Worm (Caenorhabditis elegans) whole organism, L4/young adult: Measurements from ENCODE around the gene F53F4.1.

Experiments
- W03F9.2 ChIP-seq: fragments of 150-350 bp; optimal IDR thresholded peaks from 2 replicates; lab custom pipeline; 2014; ENCODE audit warnings: missing biosample characterization, missing genetic modification characterization
- dao-5 ChIP-seq: sonication (generic microtip); optimal IDR thresholded peaks from 2 replicates; lab custom pipeline; 2016; ENCODE audit warnings: missing genotype, missing genetic modification characterization, moderate library complexity, missing compliant biosample characterization
- him-1 ChIP-seq: sonication (generic microtip); optimal IDR thresholded peaks from 2 replicates; lab custom pipeline; 2016; ENCODE audit warnings: missing genotype, missing genetic modification reagents, missing genetic modification characterization, missing compliant biosample characterization

The F53F4.1 gene

ce11 chrV:13584484-13584883 is at the start of gene F53F4.1:
Gene F53F4.1, plus strand, starts transcription at chrV:13584784.
- TF ChIP-seq him-1 (tag; lab: Kevin White, UChicago) (no peak), dao-5 (tag; lab: Kevin White, UChicago) (no peak), W03F9.2 (tag; lab: Kevin White, UChicago) (no peak)

ce11 chrV:13536058-13536579 is 48.5 kb upstream of the F53F4.1 start, which contains the start of gene frpr-5:
Gene frpr-5, minus strand, starts transcription at chrV:13536108.
- TF ChIP-seq W03F9.2 (tag; lab: Kevin White, UChicago), result no peak
- TF ChIP-seq him-1 (tag; lab: Kevin White, UChicago), result no peak
- no peak for TF ChIP-seq dao-5 (tag; lab: Kevin White, UChicago)

ce11 chrV:13551601-13552000 is 33.0 kb upstream of the F53F4.1 start, which contains the start of the genes C56A3.4 and C56A3.5:
Gene C56A3.4, minus strand, starts transcription at chrV:13551754.
Gene C56A3.5, plus strand, starts transcription at chrV:13551967.
- TF ChIP-seq dao-5 (tag; lab: Kevin White, UChicago) (no peak), W03F9.2 (tag; lab: Kevin White, UChicago) (peak; percentile 54)

ce11 chrV:13556297-13556696 is 28.3 kb upstream of the F53F4.1 start, which contains the start of gene C56A3.6:
Gene C56A3.6, minus strand, starts transcription at chrV:13556397.
- TF ChIP-seq him-1 (tag; lab: Kevin White, UChicago) (no peak), dao-5 (tag; lab: Kevin White, UChicago) (no peak), W03F9.2 (tag; lab: Kevin White, UChicago) (no peak)

ce11 chrV:13556746-13557145 is 27.8 kb upstream of the F53F4.1 start, which contains the start of gene cav-2:
Gene cav-2, plus strand, starts transcription at chrV:13557104.
- TF ChIP-seq him-1 (tag; lab: Kevin White, UChicago), result peak; percentile 64
- peak; percentile 84 for TF ChIP-seq W03F9.2 (tag; lab: Kevin White, UChicago)
- no peak for TF ChIP-seq dao-5 (tag; lab: Kevin White, UChicago)

ce11 chrV:13559978-13560377 is 24.6 kb upstream of the F53F4.1 start, which contains the start of gene C56A3.8:
Gene C56A3.8, plus strand, starts transcription at chrV:13560278.
- TF ChIP-seq him-1 (tag; lab: Kevin White, UChicago), result no peak

ce11 chrV:13562748-13563147 is 21.8 kb upstream of the F53F4.1 start:
- TF ChIP-seq W03F9.2 (tag; lab: Kevin White, UChicago), result no peak
- no peak for TF ChIP-seq him-1 (tag; lab: Kevin White, UChicago)
- no peak for TF ChIP-seq dao-5 (tag; lab: Kevin White, UChicago)

ce11 chrV:13563841-13564240 is 20.7 kb upstream of the F53F4.1 start, which contains the start of gene grl-17:
Gene grl-17, minus strand, starts transcription at chrV:13563941.
- no peak for TF ChIP-seq W03F9.2 (tag; lab: Kevin White, UChicago)

ce11 chrV:13565197-13565596 is 19.4 kb upstream of the F53F4.1 start:
- peak; percentile 85 for TF ChIP-seq W03F9.2 (tag; lab: Kevin White, UChicago)
- TF ChIP-seq him-1 (tag; lab: Kevin White, UChicago), result no peak
- no peak for TF ChIP-seq dao-5 (tag; lab: Kevin White, UChicago)

- TF ChIP-seq him-1 (tag; lab: Kevin White, UChicago) (no peak), dao-5 (tag; lab: Kevin White, UChicago) (no peak)
These were observed 18.8 kb upstream of the F53F4.1 start, which contains the start of gene slrp-1 for ce11 chrV:13565781-13566180. Gene slrp-1, plus strand, starts transcription at chrV:13565863.

ce11 chrV:13566967-13567366 is 17.6 kb upstream of the F53F4.1 start:
- TF ChIP-seq dao-5 (tag; lab: Kevin White, UChicago) (no peak), W03F9.2 (tag; lab: Kevin White, UChicago) (no peak), him-1 (tag; lab: Kevin White, UChicago) (no peak)

- TF ChIP-seq dao-5 (tag; lab: Kevin White, UChicago) (no peak), W03F9.2 (tag; lab: Kevin White, UChicago) (peak; percentile 83)
These were observed 16.1 kb upstream of the F53F4.1 start, which contains the start of the genes nuaf-1 and bir-2 for ce11 chrV:13568533-13568932. Gene nuaf-1, minus strand, starts transcription at chrV:13568630. Gene bir-2, plus strand, starts transcription at chrV:13568850.

ce11 chrV:13571714-13572258 is 12.8 kb upstream of the F53F4.1 start, which contains the start of gene C50B8.4:
Gene C50B8.4, plus strand, starts transcription at chrV:13572012.
- TF ChIP-seq dao-5 (tag; lab: Kevin White, UChicago) (no peak), him-1 (tag; lab: Kevin White, UChicago) (no peak), W03F9.2 (tag; lab: Kevin White, UChicago) (no peak)

- TF ChIP-seq W03F9.2 (tag; lab: Kevin White, UChicago), result no peak
These were observed 8.7 kb upstream of the F53F4.1 start for ce11 chrV:13575866-13576265.
